Worm (Caenorhabditis elegans): Measurements from ENCODE around the gene fut-5.

Gene fut-5

DNA sequence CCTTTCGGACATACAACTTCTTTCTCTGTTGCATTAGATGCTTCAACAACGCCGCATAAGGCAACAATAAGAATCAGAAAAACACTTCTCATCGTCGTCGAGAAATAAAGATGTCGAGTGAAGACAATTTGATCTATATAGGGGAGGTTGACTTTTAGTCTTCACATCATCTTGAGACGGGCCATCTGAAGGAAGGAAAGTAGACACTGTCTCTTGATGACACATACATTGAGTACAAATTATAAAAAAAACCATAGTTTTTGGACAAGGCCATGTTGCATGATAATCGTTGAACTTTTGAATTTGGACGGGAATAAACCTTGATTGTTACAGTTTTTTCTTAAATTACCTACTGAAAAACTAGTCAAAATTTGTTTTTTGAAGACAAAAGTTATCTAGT lies 45.8 kb downstream of the fut-5 start, which contains the start of gene clec-139:
Gene clec-139, minus strand, starts transcription at position 101 of the 400 bp plus-strand sequence.
- TF ChIP-seq nfya-1 (tag; optimal IDR thresholded peaks at IDR 0.05; ENCODE audit: insufficient read depth) = no peak
- TF ChIP-seq fkh-10 (GFP tag; optimal IDR thresholded peaks at IDR 0.05) = no peak
- TF ChIP-seq fkh-2 (tag; optimal IDR thresholded peaks at IDR 0.05) = no peak
- no peak for TF ChIP-seq daf-12 (tag; optimal IDR thresholded peaks at IDR 0.05)
- TF ChIP-seq R02D3.7 (tag; optimal IDR thresholded peaks at IDR 0.05) = no peak
- no peak for TF ChIP-seq nhr-23 (tag; optimal IDR thresholded peaks at IDR 0.05)
- no peak for TF ChIP-seq lin-15B (tag; optimal IDR thresholded peaks at IDR 0.05)
- TF ChIP-seq mdl-1 (tag; optimal IDR thresholded peaks at IDR 0.05) = no peak
- TF ChIP-seq zag-1 (tag; optimal IDR thresholded peaks at IDR 0.05) = no peak
- TF ChIP-seq nhr-76 (tag; optimal IDR thresholded peaks at IDR 0.05) = no peak
- no peak for TF ChIP-seq egl-27 (tag; optimal IDR thresholded peaks at IDR 0.05)
- TF ChIP-seq mml-1 (tag; optimal IDR thresholded peaks at IDR 0.05) = no peak

DNA sequence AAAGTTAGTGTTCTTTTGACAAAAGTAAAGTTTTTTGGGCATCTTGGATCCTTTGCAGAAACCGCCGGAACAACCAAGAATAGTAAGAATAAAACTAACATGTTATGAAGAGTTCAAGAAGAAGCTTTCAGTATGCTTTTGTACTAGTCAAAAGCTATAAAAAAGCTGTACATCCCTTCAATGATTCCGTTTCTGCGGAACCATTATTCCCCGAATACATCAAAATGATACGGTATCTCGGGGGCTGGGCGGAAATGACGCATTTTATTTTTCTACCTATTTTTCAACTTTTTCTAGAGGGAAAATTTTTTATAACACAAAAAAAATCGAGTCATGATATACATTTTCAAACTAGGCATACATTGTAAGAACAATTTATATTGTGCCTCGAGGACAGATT lies 47.8 kb downstream of the fut-5 start, which contains the start of gene clec-138:
Gene clec-138, minus strand, starts transcription at position 101 of the 400 bp plus-strand sequence.
- TF ChIP-seq pqm-1 (tag; optimal IDR thresholded peaks at IDR 0.05) (no peak), lin-15B (tag; optimal IDR thresholded peaks at IDR 0.05) (no peak), R02D3.7 (tag; optimal IDR thresholded peaks at IDR 0.05) (no peak), ceh-28 (tag; optimal IDR thresholded peaks at IDR 0.05) (no peak), elt-1 (tag; optimal IDR thresholded peaks at IDR 0.05) (no peak), ztf-11 (tag; optimal IDR thresholded peaks at IDR 0.05) (no peak), eor-1 (tag; optimal IDR thresholded peaks at IDR 0.05) (no peak)

DNA sequence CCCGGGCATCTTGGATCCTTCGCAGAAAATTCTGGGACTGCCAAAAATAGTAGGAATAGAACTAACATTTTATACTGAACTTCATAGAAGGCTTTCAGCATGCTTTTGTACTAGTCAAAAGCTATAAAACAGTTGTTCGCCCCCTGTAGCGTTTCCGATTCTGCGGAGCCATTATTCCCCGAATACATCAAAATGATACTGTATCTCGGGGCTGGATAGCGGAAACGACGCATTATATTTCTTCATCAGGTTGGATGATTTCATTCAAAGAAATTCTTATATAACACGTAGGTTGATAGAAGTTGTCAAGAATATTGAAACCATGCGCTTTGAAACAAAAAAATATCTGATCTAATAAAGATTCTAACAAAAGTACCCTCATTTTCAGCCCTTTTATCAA lies 49.5 kb downstream of the fut-5 start, which contains the start of gene clec-137:
Gene clec-137, minus strand, starts transcription at position 101 of the 400 bp plus-strand sequence.
- TF ChIP-seq fkh-2 (tag; optimal IDR thresholded peaks at IDR 0.05) = no peak
- TF ChIP-seq egl-5 (tag; optimal IDR thresholded peaks at IDR 0.05) = no peak
- no peak for TF ChIP-seq nhr-23 (tag; optimal IDR thresholded peaks at IDR 0.05)
- no peak for TF ChIP-seq elt-2 (tag; optimal IDR thresholded peaks at IDR 0.05)
- TF ChIP-seq ceh-16 (tag; optimal IDR thresholded peaks at IDR 0.05) = no peak
- no peak for TF ChIP-seq mdl-1 (tag; optimal IDR thresholded peaks at IDR 0.05)
- TF ChIP-seq jun-1 (tag; optimal IDR thresholded peaks at IDR 0.05) = no peak
- no peak for TF ChIP-seq lin-39 (tag; optimal IDR thresholded peaks at IDR 0.05)
- no peak for TF ChIP-seq fos-1 (tag; optimal IDR thresholded peaks at IDR 0.05)
- no peak for TF ChIP-seq nhr-25 (tag; optimal IDR thresholded peaks at IDR 0.05)
- TF ChIP-seq nhr-12 (tag; optimal IDR thresholded peaks at IDR 0.05) = no peak
- no peak for TF ChIP-seq elt-1 (tag; optimal IDR thresholded peaks at IDR 0.05)
- TF ChIP-seq mml-1 (tag; optimal IDR thresholded peaks at IDR 0.05) = no peak
- no peak for TF ChIP-seq ceh-9 (tag; optimal IDR thresholded peaks at IDR 0.05)
- no peak for TF ChIP-seq ztf-11 (tag; optimal IDR thresholded peaks at IDR 0.05)
- no peak for TF ChIP-seq lin-15B (tag; optimal IDR thresholded peaks at IDR 0.05)
- TF ChIP-seq pha-4 (tag; optimal IDR thresholded peaks at IDR 0.05) = no peak
- TF ChIP-seq elt-3 (tag; optimal IDR thresholded peaks at IDR 0.05) = no peak

DNA sequence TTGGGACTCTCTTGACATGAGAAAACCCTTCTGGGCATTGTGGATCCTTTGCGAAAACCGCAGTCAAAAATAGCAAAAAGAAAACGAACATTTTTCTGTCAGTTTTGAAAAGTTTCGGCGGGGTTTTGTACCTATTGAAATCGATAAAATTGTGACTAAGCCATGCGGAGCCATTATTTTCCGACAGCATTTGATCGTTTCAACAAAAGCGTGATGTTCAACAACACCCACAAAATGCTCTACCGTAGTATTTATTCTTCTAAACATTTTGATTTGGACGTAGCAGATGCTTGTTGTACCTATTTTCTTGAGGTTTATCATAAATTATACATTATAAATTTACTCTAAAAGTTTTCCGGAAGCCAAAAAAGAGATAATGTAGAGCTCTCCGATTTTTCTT lies 51.0 kb downstream of the fut-5 start, which contains the start of gene clec-136:
Gene clec-136, minus strand, starts transcription at position 101 of the 400 bp plus-strand sequence.
- TF ChIP-seq nhr-77 (tag; optimal IDR thresholded peaks at IDR 0.05) (no peak), ztf-4 (tag; optimal IDR thresholded peaks at IDR 0.05) (no peak), mml-1 (tag; optimal IDR thresholded peaks at IDR 0.05) (no peak), ama-1 (optimal IDR thresholded peaks at IDR 0.05) (no peak), fkh-10 (GFP tag; optimal IDR thresholded peaks at IDR 0.05) (no peak)
